Worm (Caenorhabditis elegans): ENCODE measurements around the gene ttll-5.
A peak's percentile ranks its signal among the peaks of the same experiment; 100 is the strongest.

Gene ttll-5

ce11 chrV:11532964-11533363 lies 24.1 kb downstream of the ttll-5 start (continued):
- TF ChIP-seq snu-23 (GFP tag; optimal IDR thresholded peaks at IDR 0.05) (peak; percentile 51), nhr-28 (tag; optimal IDR thresholded peaks at IDR 0.05) (no peak), sptf-1 (tag; optimal IDR thresholded peaks at IDR 0.05) (no peak), Y116A8C.19 (tag; optimal IDR thresholded peaks at IDR 0.05; ENCODE audit: borderline replicate concordance) (no peak), nhr-71 (tag; optimal IDR thresholded peaks at IDR 0.05) (peak; percentile 66), tlp-1 (tag; optimal IDR thresholded peaks at IDR 0.05) (no peak), mef-2 (tag; optimal IDR thresholded peaks at IDR 0.05) (no peak), mdl-1 (tag; optimal IDR thresholded peaks at IDR 0.05) (peak in 1 of 2 experiments; percentile 57), jun-1 (tag; optimal IDR thresholded peaks at IDR 0.05) (peak; percentile 14), vab-15 (tag; optimal IDR thresholded peaks at IDR 0.05) (no peak), C34B4.2 (tag; optimal IDR thresholded peaks at IDR 0.05) (no peak), pax-3 (tag; optimal IDR thresholded peaks at IDR 0.05) (peak; percentile 27), unc-86 (tag; optimal IDR thresholded peaks at IDR 0.05) (no peak), lin-13 (GFP tag; optimal IDR thresholded peaks at IDR 0.05) (peak; percentile 13), nhr-47 (tag; optimal IDR thresholded peaks at IDR 0.05) (no peak), elt-2 (tag; optimal IDR thresholded peaks at IDR 0.05) (no peak), lin-35 (GFP tag; optimal IDR thresholded peaks at IDR 0.05) (peak in 1 of 2 experiments; percentile 31), snpc-4 (tag; optimal IDR thresholded peaks at IDR 0.05) (no peak), isw-1 (GFP tag; IDR thresholded peaks at IDR 0.05) (no peak), ets-5 (GFP tag; IDR thresholded peaks at IDR 0.05) (no peak), xbp-1 (tag; optimal IDR thresholded peaks at IDR 0.05) (no peak), C16A3.4 (tag; optimal IDR thresholded peaks at IDR 0.05) (no peak), hlh-17 (GFP tag; optimal IDR thresholded peaks at IDR 0.05; ENCODE audit: borderline replicate concordance) (no peak), tbx-2 (tag; optimal IDR thresholded peaks at IDR 0.05) (no peak), nhr-90 (tag; optimal IDR thresholded peaks at IDR 0.05; ENCODE audit: poor library complexity) (peak; percentile 60), swsn-7 (tag; optimal IDR thresholded peaks at IDR 0.05) (peak; percentile 9), unc-30 (tag; optimal IDR thresholded peaks at IDR 0.05) (no peak), unc-98 (GFP tag; IDR thresholded peaks at IDR 0.05) (no peak), ceh-88 (GFP tag; IDR thresholded peaks at IDR 0.05) (no peak), ceh-82 (tag; optimal IDR thresholded peaks at IDR 0.05) (no peak), fkh-4 (tag; optimal IDR thresholded peaks at IDR 0.05; ENCODE audit: borderline replicate concordance) (no peak), lin-14 (GFP tag; optimal IDR thresholded peaks at IDR 0.05) (peak; percentile 88), nhr-85 (tag) (peak; percentile 99), grh-1 (GFP tag; IDR thresholded peaks at IDR 0.05) (peak; percentile 96), ceh-8 (GFP tag; optimal IDR thresholded peaks at IDR 0.05) (no peak), nhr-20 (tag; optimal IDR thresholded peaks at IDR 0.05) (peak; percentile 63), nhr-12 (tag; optimal IDR thresholded peaks at IDR 0.05) (no peak), fos-1 (tag; optimal IDR thresholded peaks at IDR 0.05) (no peak), efl-1 (optimal IDR thresholded peaks at IDR 0.05) (peak; percentile 1 to 14), efl-1 (GFP tag; optimal IDR thresholded peaks at IDR 0.05 in 1 of 2) (peak in 1 of 2 experiments; percentile 90), sox-4 (tag; optimal IDR thresholded peaks at IDR 0.05) (no peak), ztf-11 (tag; optimal IDR thresholded peaks at IDR 0.05) (no peak), skn-1 (tag; optimal IDR thresholded peaks at IDR 0.05) (peak; percentile 27), hpl-2 (GFP tag; optimal IDR thresholded peaks at IDR 0.05) (no peak)

- TF ChIP-seq sptf-1 (tag; optimal IDR thresholded peaks at IDR 0.05), result no peak
- TF ChIP-seq ceh-63 (GFP tag; optimal IDR thresholded peaks at IDR 0.05), result peak; percentile 17
- TF ChIP-seq F16B12.6 (tag; optimal IDR thresholded peaks at IDR 0.05), result no peak
Observed at ce11 chrV:11533365-11533949, 24.6 kb downstream of the ttll-5 start.

All from whole organism, L1 larva.